Fruit fly (Drosophila melanogaster): ENCODE measurements around the gene CG6299.

CG6299 gene

dm6 chrX:15475367-15475789 is 12.9 kb downstream of the CG6299 start, which contains the start of gene mh (continued):
- no peak for TF ChIP-seq insv (GFP tag; optimal IDR thresholded peaks at IDR 0.05)
- TF ChIP-seq Optix (GFP tag; IDR thresholded peaks at IDR 0.05) = no peak
- TF ChIP-seq CG32532 (GFP tag; IDR thresholded peaks at IDR 0.05) = no peak
- TF ChIP-seq Atf6 (GFP tag; IDR thresholded peaks at IDR 0.05) = no peak
- no peak for TF ChIP-seq CG10209 (GFP tag; optimal IDR thresholded peaks at IDR 0.05)
- no peak for TF ChIP-seq Lim3 (GFP tag; IDR thresholded peaks at IDR 0.05)
- peak; percentile 9 for TF ChIP-seq trem (tag; optimal IDR thresholded peaks at IDR 0.05)
- TF ChIP-seq CG12744 (GFP tag; optimal IDR thresholded peaks at IDR 0.05) = no peak
- peak; percentile 43 for TF ChIP-seq Ets97D (GFP tag; optimal IDR thresholded peaks at IDR 0.05)
- no peak for TF ChIP-seq HmgD (GFP tag; optimal IDR thresholded peaks at IDR 0.05)
- peak; percentile 57 for TF ChIP-seq row (GFP tag; IDR thresholded peaks at IDR 0.05)
- no peak for TF ChIP-seq slou (GFP tag; optimal IDR thresholded peaks at IDR 0.05)
- no peak for TF ChIP-seq CG12299 (tag; optimal IDR thresholded peaks at IDR 0.05)
- TF ChIP-seq Hr3 (GFP tag; optimal IDR thresholded peaks at IDR 0.05) = no peak
- TF ChIP-seq CG10654 (GFP tag; optimal IDR thresholded peaks at IDR 0.05) = no peak
- no peak for TF ChIP-seq cwo (GFP tag; optimal IDR thresholded peaks at IDR 0.05)
- peak; percentile 37; the same call in 1 of the 2 replicates for TF ChIP-seq Rfx (GFP tag; IDR thresholded peaks at IDR 0.05)
- no peak for TF ChIP-seq dati (GFP tag; IDR thresholded peaks at IDR 0.05)
- no peak for TF ChIP-seq repo (GFP tag; optimal IDR thresholded peaks at IDR 0.05)
- TF ChIP-seq CG2199 (GFP tag; IDR thresholded peaks at IDR 0.05) = no peak
- no peak for TF ChIP-seq B-H1 (GFP tag; IDR thresholded peaks at IDR 0.05)
- no peak for TF ChIP-seq onecut (GFP tag; IDR thresholded peaks at IDR 0.05)
- no peak for TF ChIP-seq Sox102F (GFP tag; optimal IDR thresholded peaks at IDR 0.05)
- no peak for TF ChIP-seq z (GFP tag; IDR thresholded peaks at IDR 0.05)
- no peak for TF ChIP-seq CG10959 (GFP tag; IDR thresholded peaks at IDR 0.05)
- TF ChIP-seq nerfin-2 (GFP tag; IDR thresholded peaks at IDR 0.05; ENCODE audit: partially characterized antibody) = no peak; the same call in 1 of the 2 replicates
- no peak for TF ChIP-seq E2f1 (GFP tag; IDR thresholded peaks at IDR 0.05)
- no peak for TF ChIP-seq fd102C (GFP tag; optimal IDR thresholded peaks at IDR 0.05)
- peak; percentile 31 for TF ChIP-seq CG4424 (GFP tag; optimal IDR thresholded peaks at IDR 0.05)
- peak; percentile 52 for TF ChIP-seq az2 (GFP tag; optimal IDR thresholded peaks at IDR 0.05)
- no peak for TF ChIP-seq Nf-YA (GFP tag; IDR thresholded peaks at IDR 0.05)
- no peak for TF ChIP-seq CG4820 (GFP tag; optimal IDR thresholded peaks at IDR 0.05)
- TF ChIP-seq dan (GFP tag; IDR thresholded peaks at IDR 0.05) = no peak
- TF ChIP-seq CG43689 (GFP tag; IDR thresholded peaks at IDR 0.05) = no peak
- no peak for TF ChIP-seq kni (GFP tag; optimal IDR thresholded peaks at IDR 0.05)
- TF ChIP-seq bowl (GFP tag; IDR thresholded peaks at IDR 0.05) = no peak
- TF ChIP-seq dmrt11E (tag; optimal IDR thresholded peaks at IDR 0.05) = no peak

DNA sequence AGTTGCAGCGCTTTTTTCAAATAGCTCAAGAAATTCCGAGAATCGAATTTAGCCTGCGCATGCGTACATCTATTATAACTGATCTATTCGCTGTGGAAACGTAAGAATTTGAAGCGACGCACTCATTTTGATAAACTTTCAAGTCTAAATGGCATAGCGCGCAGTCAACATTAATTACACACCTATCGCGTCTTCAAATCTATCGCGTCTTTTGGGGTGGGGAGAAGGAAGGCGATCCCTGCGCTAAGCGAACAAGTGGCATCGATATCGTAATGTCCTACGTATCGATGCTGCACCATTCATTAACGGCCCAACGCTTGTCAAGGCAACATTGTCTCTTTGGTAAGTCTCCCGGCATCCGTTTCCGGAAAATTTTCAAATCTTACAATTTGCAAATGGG is 13.3 kb downstream of the CG6299 start, which contains the start of gene CG6324:
Gene CG6324 (plus strand): TSS at position 301 of the 400 bp plus-strand sequence.
- no peak for TF ChIP-seq Fer3 (tag; optimal IDR thresholded peaks at IDR 0.05)
- TF ChIP-seq Med (GFP tag) = peak; percentile 5
- TF ChIP-seq shn (GFP tag; optimal IDR thresholded peaks at IDR 0.05) = no peak
- no peak for TF ChIP-seq CG3726 (GFP tag; IDR thresholded peaks at IDR 0.05)
- no peak for TF ChIP-seq CG31224 (GFP tag; IDR thresholded peaks at IDR 0.05)
- TF ChIP-seq gfzf (GFP tag; optimal IDR thresholded peaks at IDR 0.05) = no peak
- TF ChIP-seq bab2 (GFP tag; optimal IDR thresholded peaks at IDR 0.05) = no peak
- TF ChIP-seq da (GFP tag; optimal IDR thresholded peaks at IDR 0.05) = no peak
- peak; percentile 26; the same call in 1 of the 2 replicates for TF ChIP-seq Dref (GFP tag; IDR thresholded peaks at IDR 0.05)
- TF ChIP-seq amos (GFP tag; IDR thresholded peaks at IDR 0.05; ENCODE audit: partially characterized antibody) = peak; percentile 11; the same call in 1 of the 2 replicates
- no peak for TF ChIP-seq fru (optimal IDR thresholded peaks at IDR 0.05)
- TF ChIP-seq Nf-YA (GFP tag; IDR thresholded peaks at IDR 0.05) = no peak
- no peak for TF ChIP-seq CG7963 (GFP tag; IDR thresholded peaks at IDR 0.05; ENCODE audit: partially characterized antibody)
- 0 out of 3 replicates have a peak, but pooled peaks have one; percentile 4 for TF ChIP-seq tgo (GFP tag; IDR thresholded peaks at IDR 0.05)
- TF ChIP-seq schlank (tag; optimal IDR thresholded peaks at IDR 0.05) = no peak
- TF ChIP-seq CG17361 (GFP tag; IDR thresholded peaks at IDR 0.05) = no peak
- peak; percentile 2 for TF ChIP-seq Sin3A (optimal IDR thresholded peaks at IDR 0.05)
- no peak for TF ChIP-seq MBD-R2 (GFP tag; IDR thresholded peaks at IDR 0.05)
- TF ChIP-seq Side (GFP tag; optimal IDR thresholded peaks at IDR 0.05) = no peak
- TF ChIP-seq CG4730 (GFP tag; IDR thresholded peaks at IDR 0.05) = no peak
